Worm (Caenorhabditis elegans): ENCODE data around the gene D2045.9.

ce11 chrIII:10427882-10428281 lies 47.2 kb upstream of the D2045.9 start, which contains the start of gene prp-3:
- TF ChIP-seq cog-1 (tag; optimal IDR thresholded peaks at IDR 0.05) = no peak
- no peak for TF ChIP-seq flt-1 (GFP tag; IDR thresholded peaks at IDR 0.05)
- no peak for TF ChIP-seq ztf-29 (GFP tag; IDR thresholded peaks at IDR 0.05)

Measured in whole organism, midembryonic.